Worm (Caenorhabditis elegans) whole organism, L1 larva: ENCODE results near the gene fbxb-38.

Experiments
- aly-2 ChIP-seq: fragments of 150-350 bp; optimal IDR thresholded peaks from 2 replicates; lab custom pipeline; 2014; ENCODE audit warnings: missing biosample characterization, missing genetic modification characterization
- elt-3 ChIP-seq, 6 experiments: fragments of 150-350 bp in 1 of 6; sonication (generic microtip); optimal IDR thresholded peaks; 2 replicates each; lab custom pipeline; 2017 to 2018; ENCODE audit warnings: missing biosample characterization in 6 of 6, missing genetic modification characterization in 6 of 6, inconsistent platforms in 1 of 6
- hpl-2 ChIP-seq: fragments of 150-350 bp; optimal IDR thresholded peaks from 2 replicates; lab custom pipeline; 2014; ENCODE audit warnings: missing biosample characterization, missing genetic modification reagents, missing genetic modification characterization
- lin-13 ChIP-seq: fragments of 150-350 bp; optimal IDR thresholded peaks from 2 replicates; lab custom pipeline; 2014; ENCODE audit warnings: missing biosample characterization, missing genetic modification reagents, missing genetic modification characterization
- unc-130 ChIP-seq: fragments of 150-350 bp; optimal IDR thresholded peaks from 2 replicates; lab custom pipeline; 2017; ENCODE audit warnings: missing biosample characterization, missing genetic modification characterization, inconsistent platforms

DNA sequence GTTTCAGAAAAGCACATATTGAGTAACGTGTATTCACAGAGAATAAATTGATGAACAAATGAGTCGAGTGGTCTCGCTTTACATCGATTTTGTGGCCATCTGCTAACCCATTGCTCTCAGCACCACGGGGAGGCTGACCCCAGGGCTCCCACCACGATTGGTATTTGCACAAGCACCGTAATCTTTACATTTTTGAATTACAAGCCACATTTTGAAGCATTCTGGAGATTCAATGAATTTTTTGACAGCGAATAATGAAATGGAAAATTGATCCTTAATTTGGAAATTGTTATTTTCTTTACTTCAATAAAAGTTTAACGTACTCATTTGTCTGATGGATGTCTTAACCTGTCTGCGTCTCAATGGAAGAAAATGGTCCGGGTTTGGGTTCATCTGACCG lies 23.0 kb downstream of the fbxb-38 start, which contains the start of gene C40A11.6:
- TF ChIP-seq lin-13 (GFP tag; lab: Kevin White, UChicago) = no peak
- TF ChIP-seq aly-2 (tag; lab: Kevin White, UChicago) = no peak
- no peak for TF ChIP-seq hpl-2
- no peak for TF ChIP-seq elt-3 (tag; optimal IDR thresholded peaks at IDR 0.05; lab: Kevin White, UChicago)
- no peak for TF ChIP-seq unc-130 (tag; lab: Kevin White, UChicago)
